Worm (Caenorhabditis elegans) whole organism, young adult: ENCODE results near the gene C17H12.5.
A peak's percentile ranks its signal among the peaks of the same experiment; 100 is the strongest.

ENCODE experiments used
- B0261.1 ChIP-seq: sonication (generic microtip); optimal IDR thresholded peaks from 2 replicates; lab custom pipeline; 2016; ENCODE audit warnings: mild to moderate bottlenecking, missing genetic modification characterization, moderate library complexity, missing compliant biosample characterization
- B0336.3 ChIP-seq: fragments of 200-800 bp; sonication (Bioruptor generic); IDR thresholded peaks from 2 replicates; pipeline ENCODE4 v1.3.6; 2022; ENCODE audit warnings: missing genetic modification characterization, missing compliant biosample characterization
- F10E7.11 ChIP-seq: sonication (generic microtip); optimal IDR thresholded peaks from 2 replicates; lab custom pipeline; 2017; ENCODE audit warnings: mild to moderate bottlenecking, missing genetic modification characterization, moderate library complexity, missing compliant biosample characterization
- F22D6.2 ChIP-seq: sonication (generic microtip); optimal IDR thresholded peaks from 2 replicates; lab custom pipeline; 2016; ENCODE audit warnings: mild to moderate bottlenecking, missing genetic modification characterization, missing compliant biosample characterization
- F23B12.7 ChIP-seq: sonication (generic microtip); optimal IDR thresholded peaks from 2 replicates; lab custom pipeline; 2017; ENCODE audit warnings: missing genetic modification characterization, mild to moderate bottlenecking, missing compliant biosample characterization, antibody characterized with exemption, moderate library complexity; ENCODE audit not compliant: insufficient read depth
- F33H1.4 ChIP-seq: fragments of 200-800 bp; sonication (Bioruptor generic); IDR thresholded peaks from 2 replicates; pipeline ENCODE4 v1.3.6; 2022; ENCODE audit warnings: missing genetic modification reagents, missing genetic modification characterization, missing compliant biosample characterization
- F55B11.4 ChIP-seq: sonication (generic microtip); optimal IDR thresholded peaks from 2 replicates; lab custom pipeline; 2016; ENCODE audit warnings: missing compliant biosample characterization, missing genetic modification characterization, borderline replicate concordance; ENCODE audit not compliant: insufficient read depth
- F57A8.1 ChIP-seq: fragments of 200-800 bp; sonication (Bioruptor generic); optimal IDR thresholded peaks from 2 replicates; lab custom pipeline; 2018; ENCODE audit warnings: mild to moderate bottlenecking, missing genetic modification characterization, moderate library complexity, missing compliant biosample characterization
- K11D2.4 ChIP-seq: fragments of 200-800 bp; sonication (Bioruptor generic); IDR thresholded peaks from 2 replicates; pipeline ENCODE4 v1.3.6; 2022; ENCODE audit warnings: missing genetic modification reagents, missing genetic modification characterization, missing compliant biosample characterization
- K12H6.12 ChIP-seq: fragments of 200-800 bp; sonication (Bioruptor generic); optimal IDR thresholded peaks from 2 replicates; lab custom pipeline; 2018; ENCODE audit warnings: mild to moderate bottlenecking, missing genetic modification characterization, missing compliant biosample characterization
- aptf-2 ChIP-seq: fragments of 200-800 bp; sonication (Bioruptor generic); conservative IDR thresholded peaks from 2 replicates; pipeline ENCODE4 v1.3.6; 2022; ENCODE audit warnings: missing genetic modification reagents, missing genetic modification characterization, missing compliant biosample characterization
- atf-7 ChIP-seq: sonication (generic microtip); optimal IDR thresholded peaks from 2 replicates; lab custom pipeline; 2017; ENCODE audit warnings: mild to moderate bottlenecking, missing genetic modification characterization, missing compliant biosample characterization
- attf-5 ChIP-seq: fragments of 200-800 bp; sonication (Bioruptor generic); optimal IDR thresholded peaks from 2 replicates; lab custom pipeline; 2018; ENCODE audit warnings: mild to moderate bottlenecking, missing genetic modification characterization, missing compliant biosample characterization
- cebp-2 ChIP-seq: fragments of 200-800 bp; sonication (Bioruptor generic); IDR thresholded peaks from 2 replicates; pipeline ENCODE4 v1.3.6; 2022; ENCODE audit warnings: missing genetic modification characterization, missing compliant biosample characterization
- ceh-100 ChIP-seq: fragments of 200-800 bp; sonication (Bioruptor generic); IDR thresholded peaks from 2 replicates; pipeline ENCODE4 v1.3.6; 2022; ENCODE audit warnings: missing genetic modification reagents, missing genetic modification characterization, missing compliant biosample characterization
- ceh-27 ChIP-seq: fragments of 200-800 bp; sonication (Bioruptor generic); optimal IDR thresholded peaks from 2 replicates; lab custom pipeline; 2018; ENCODE audit warnings: mild to moderate bottlenecking, missing genetic modification characterization, moderate library complexity, missing compliant biosample characterization
- ceh-40 ChIP-seq: fragments of 200-800 bp; sonication (Bioruptor generic); IDR thresholded peaks from 2 replicates; pipeline ENCODE4 v1.3.6; 2022; ENCODE audit warnings: missing genetic modification characterization, missing compliant biosample characterization
- ceh-58 ChIP-seq: fragments of 200-800 bp; sonication (Bioruptor generic); IDR thresholded peaks from 2 replicates; pipeline ENCODE4 v1.3.6; 2022; ENCODE audit warnings: missing genetic modification characterization, missing compliant biosample characterization
- ceh-91 ChIP-seq: fragments of 200-800 bp; sonication (Bioruptor generic); IDR thresholded peaks from 2 replicates; pipeline ENCODE4 v1.3.6; 2022; ENCODE audit warnings: missing genetic modification reagents, missing genetic modification characterization, missing compliant biosample characterization
- chd-7 ChIP-seq: sonication (generic microtip); optimal IDR thresholded peaks from 2 replicates; lab custom pipeline; 2016; ENCODE audit warnings: mild to moderate bottlenecking, missing genetic modification characterization, moderate library complexity, missing compliant biosample characterization
- egl-18 ChIP-seq: fragments of 200-800 bp; sonication (Bioruptor generic); IDR thresholded peaks from 2 replicates; pipeline ENCODE4 v1.3.6; 2022; ENCODE audit warnings: missing genetic modification reagents, missing genetic modification characterization, missing compliant biosample characterization
- ets-4 ChIP-seq: fragments of 200-800 bp; sonication (Bioruptor generic); optimal IDR thresholded peaks from 2 replicates; lab custom pipeline; 2018; ENCODE audit warnings: mild to moderate bottlenecking, missing genetic modification characterization, missing compliant biosample characterization
- gei-17 ChIP-seq: fragments of 200-800 bp; sonication (Bioruptor generic); optimal IDR thresholded peaks from 2 replicates; lab custom pipeline; 2018; ENCODE audit warnings: mild to moderate bottlenecking, missing genetic modification characterization, missing compliant biosample characterization
- hlh-26 ChIP-seq: fragments of 200-800 bp; sonication (Bioruptor generic); conservative IDR thresholded peaks from 2 replicates; pipeline ENCODE4 v1.3.6; 2022; ENCODE audit warnings: missing genetic modification reagents, missing genetic modification characterization, missing compliant biosample characterization
- hmg-1.2 ChIP-seq: fragments of 200-800 bp; sonication (Bioruptor generic); IDR thresholded peaks from 2 replicates; pipeline ENCODE4 v1.3.6; 2022; ENCODE audit warnings: missing genetic modification reagents, missing genetic modification characterization, missing compliant biosample characterization
- hmg-20 ChIP-seq: fragments of 200-800 bp; sonication (Bioruptor generic); IDR thresholded peaks from 2 replicates; pipeline ENCODE4 v1.3.6; 2022; ENCODE audit warnings: missing genetic modification reagents, missing genetic modification characterization, missing compliant biosample characterization
- let-607 ChIP-seq, 2 experiments: fragments of 200-800 bp in 1 of 2; sonication (Bioruptor generic) in 1 of 2; sonication (generic microtip) in 1 of 2; optimal IDR thresholded peaks; 2 replicates each; lab custom pipeline; 2016 to 2018; ENCODE audit warnings: mild to moderate bottlenecking in 2 of 2, missing compliant biosample characterization in 2 of 2, missing genetic modification characterization in 2 of 2, moderate library complexity in 2 of 2, missing genotype in 1 of 2
- lin-40 ChIP-seq: sonication (generic microtip); optimal IDR thresholded peaks from 2 replicates; lab custom pipeline; 2016; ENCODE audit warnings: missing genetic modification characterization, mild to moderate bottlenecking, missing compliant biosample characterization, missing genotype, missing genetic modification reagents
- madf-3 ChIP-seq: fragments of 200-800 bp; sonication (Bioruptor generic); IDR thresholded peaks from 2 replicates; pipeline ENCODE4 v1.3.6; 2022; ENCODE audit warnings: missing genetic modification reagents, missing genetic modification characterization, missing compliant biosample characterization
- madf-6 ChIP-seq: fragments of 200-800 bp; sonication (Bioruptor generic); IDR thresholded peaks from 2 replicates; pipeline ENCODE4 v1.3.6; 2022; ENCODE audit warnings: missing genetic modification reagents, missing genetic modification characterization, missing compliant biosample characterization
- mcd-1 ChIP-seq: fragments of 200-800 bp; sonication (Bioruptor generic); IDR thresholded peaks from 2 replicates; pipeline ENCODE4 v1.3.6; 2022; ENCODE audit warnings: missing genetic modification reagents, missing genetic modification characterization, missing compliant biosample characterization
- nhr-80 ChIP-seq: sonication (generic microtip); optimal IDR thresholded peaks from 2 replicates; lab custom pipeline; 2016; ENCODE audit warnings: missing genetic modification characterization, missing compliant biosample characterization
- pbrm-1 ChIP-seq: fragments of 200-800 bp; sonication (Bioruptor generic); IDR thresholded peaks from 2 replicates; pipeline ENCODE4 v1.3.6; 2022; ENCODE audit warnings: missing genetic modification reagents, missing genetic modification characterization, missing compliant biosample characterization
- rcor-1 ChIP-seq: fragments of 200-800 bp; sonication (Bioruptor generic); IDR thresholded peaks from 2 replicates; pipeline ENCODE4 v1.3.6; 2022; ENCODE audit warnings: missing genetic modification reagents, missing genetic modification characterization, missing compliant biosample characterization
- sea-2 ChIP-seq: fragments of 200-800 bp; sonication (Bioruptor generic); IDR thresholded peaks from 2 replicates; pipeline ENCODE4 v1.3.6; 2022; ENCODE audit warnings: missing genetic modification characterization, missing compliant biosample characterization
- snpc-1.1 ChIP-seq: sonication (generic microtip); optimal IDR thresholded peaks from 2 replicates; lab custom pipeline; 2017; ENCODE audit warnings: missing genetic modification characterization, mild to moderate bottlenecking, missing compliant biosample characterization, antibody characterized with exemption, moderate library complexity, missing genotype, missing genetic modification reagents; ENCODE audit not compliant: insufficient read depth
- snpc-3.4 ChIP-seq: sonication (generic microtip); optimal IDR thresholded peaks from 2 replicates; lab custom pipeline; 2017; ENCODE audit warnings: missing genetic modification characterization, mild to moderate bottlenecking, missing compliant biosample characterization, antibody characterized with exemption, moderate library complexity, missing genotype, missing genetic modification reagents
- snpc-4 ChIP-seq, 5 experiments: fragments of 150-350 bp in 1 of 5; sonication (generic microtip) in 4 of 5; optimal IDR thresholded peaks; 2 replicates each; lab custom pipeline; 2014 to 2018; ENCODE audit warnings: missing genetic modification characterization in 5 of 5, missing biosample characterization in 3 of 5, antibody characterized with exemption in 2 of 5, mild to moderate bottlenecking in 2 of 5, missing compliant biosample characterization in 2 of 5, missing genotype in 2 of 5, moderate library complexity in 2 of 5, missing genetic modification reagents in 1 of 5
- tbp1 ChIP-seq: fragments of 200-800 bp; sonication (Bioruptor generic); optimal IDR thresholded peaks from 2 replicates; lab custom pipeline; 2018; ENCODE audit warnings: mild to moderate bottlenecking, missing genetic modification characterization, missing compliant biosample characterization
- unc-130 ChIP-seq: sonication (generic microtip); optimal IDR thresholded peaks from 2 replicates; lab custom pipeline; 2016; ENCODE audit warnings: missing genetic modification reagents, missing genetic modification characterization, missing compliant biosample characterization
- zim-3 ChIP-seq: sonication (generic microtip); optimal IDR thresholded peaks from 2 replicates; lab custom pipeline; 2017; ENCODE audit warnings: mild to moderate bottlenecking, missing genetic modification characterization, moderate library complexity, missing compliant biosample characterization
- ztf-18 ChIP-seq: sonication (generic microtip); optimal IDR thresholded peaks from 2 replicates; lab custom pipeline; 2016; ENCODE audit warnings: missing genotype, mild to moderate bottlenecking, missing genetic modification characterization, missing compliant biosample characterization
- ztf-6 ChIP-seq: fragments of 200-800 bp; sonication (Bioruptor generic); IDR thresholded peaks from 2 replicates; pipeline ENCODE4 v1.3.6; 2022; ENCODE audit warnings: missing genetic modification reagents, missing genetic modification characterization, missing compliant biosample characterization

The C17H12.5 gene

DNA sequence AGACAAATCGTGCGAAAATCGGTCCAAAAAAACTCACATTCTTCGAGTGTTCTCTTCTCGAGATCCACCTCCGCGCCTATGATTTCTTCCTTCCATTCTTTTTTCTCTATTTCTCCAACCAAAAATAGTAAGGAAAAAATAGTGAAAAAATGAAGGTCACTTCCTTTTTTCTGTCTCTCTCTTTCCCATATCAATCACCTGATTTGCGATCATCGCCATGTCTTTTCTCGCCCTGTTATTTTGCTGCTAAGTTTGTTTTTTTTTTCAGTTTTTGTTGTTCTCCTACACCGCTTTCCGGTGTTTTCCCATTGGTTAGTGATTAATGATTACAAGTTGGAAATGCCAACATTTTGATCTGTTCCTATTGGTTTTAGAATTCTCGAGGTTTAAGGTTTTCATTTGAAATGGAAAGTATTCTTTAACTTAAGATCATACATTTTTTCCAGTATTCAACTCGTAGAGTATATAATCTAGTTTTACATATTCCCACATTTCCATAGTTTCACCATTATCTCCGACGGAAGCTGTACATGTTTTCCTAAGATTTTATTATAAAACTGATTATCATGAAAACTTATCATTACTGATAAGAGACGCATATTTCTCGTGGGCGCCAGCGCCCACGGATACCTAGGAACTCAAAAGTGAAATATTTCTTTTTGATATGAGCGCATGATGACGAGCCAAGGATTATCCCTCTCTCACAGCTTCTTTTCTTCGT, 24.3 kb upstream of the C17H12.5 start:
- TF ChIP-seq F55B11.4, result no peak
- TF ChIP-seq sea-2 (GFP tag; lab: Robert Waterston, UW), result no peak

- no peak for TF ChIP-seq madf-6 (GFP tag; lab: Robert Waterston, UW)
- no peak for TF ChIP-seq cebp-2 (GFP tag; lab: Robert Waterston, UW)
- no peak for TF ChIP-seq aptf-2 (GFP tag; lab: Robert Waterston, UW)
- TF ChIP-seq F23B12.7, result no peak
- no peak for TF ChIP-seq F55B11.4
- peak; percentile 20 for TF ChIP-seq gei-17 (GFP tag; lab: Kevin White, UChicago)
- peak; percentile 26 for TF ChIP-seq F22D6.2 (tag; lab: Kevin White, UChicago)
- TF ChIP-seq unc-130 (GFP tag; lab: Kevin White, UChicago), result no peak
- peak; percentile 76 for TF ChIP-seq K12H6.12 (tag; lab: Kevin White, UChicago)
- no peak for TF ChIP-seq F57A8.1 (GFP tag; lab: Kevin White, UChicago)
- TF ChIP-seq ceh-58 (GFP tag; lab: Robert Waterston, UW), result no peak
- TF ChIP-seq ceh-40 (GFP tag; lab: Robert Waterston, UW), result no peak
- no peak for TF ChIP-seq ets-4 (GFP tag; lab: Kevin White, UChicago)
- TF ChIP-seq egl-18, result no peak
- TF ChIP-seq zim-3 (tag; lab: Kevin White, UChicago), result no peak
- 0 out of 2 replicates have a peak, but pooled peaks have one; percentile 31 for TF ChIP-seq rcor-1 (GFP tag; lab: Robert Waterston, UW)
- TF ChIP-seq hmg-1.2 (GFP tag; lab: Robert Waterston, UW), result peak; percentile 77
- peak in 1 of 2 experiments; percentile 62 for TF ChIP-seq let-607 (tag; optimal IDR thresholded peaks at IDR 0.05; lab: Kevin White, UChicago)
- 0 out of 2 replicates have a peak, but pooled peaks have one; percentile 33 for TF ChIP-seq pbrm-1 (GFP tag; lab: Robert Waterston, UW)
- no peak for TF ChIP-seq madf-3
- peak; percentile 69 for TF ChIP-seq K11D2.4 (GFP tag; lab: Robert Waterston, UW)
- TF ChIP-seq snpc-3.4 (tag; lab: Kevin White, UChicago), result no peak
- peak; percentile 24 for TF ChIP-seq ztf-18 (tag; lab: Kevin White, UChicago)
- peak; percentile 80 for TF ChIP-seq attf-5
- TF ChIP-seq atf-7 (tag; lab: Kevin White, UChicago), result peak; percentile 76
- no peak for TF ChIP-seq hmg-20 (GFP tag; lab: Robert Waterston, UW)
- peak; percentile 33 for TF ChIP-seq chd-7
- no peak for TF ChIP-seq snpc-4 (GFP tag; optimal IDR thresholded peaks at IDR 0.05; lab: Kevin White, UChicago)
- peak in 2 of 4 experiments; percentile 31 to 47 for TF ChIP-seq snpc-4 (tag; optimal IDR thresholded peaks at IDR 0.05; lab: Kevin White, UChicago)
- TF ChIP-seq ztf-6 (GFP tag; lab: Robert Waterston, UW), result no peak
- peak; percentile 45 for TF ChIP-seq ceh-27
- TF ChIP-seq B0336.3 (GFP tag; lab: Robert Waterston, UW), result peak; percentile 76
- no peak for TF ChIP-seq ceh-100 (GFP tag; lab: Robert Waterston, UW)
- no peak for TF ChIP-seq snpc-1.1 (tag; lab: Kevin White, UChicago)
- peak; percentile 83 for TF ChIP-seq lin-40 (tag; lab: Kevin White, UChicago)
- peak; percentile 54 for TF ChIP-seq mcd-1 (GFP tag; lab: Robert Waterston, UW)
- TF ChIP-seq tbp1 (GFP tag; lab: Kevin White, UChicago), result peak; percentile 19
- TF ChIP-seq B0261.1 (tag; lab: Kevin White, UChicago), result no peak
- no peak for TF ChIP-seq ceh-91 (GFP tag; lab: Robert Waterston, UW)
- TF ChIP-seq F10E7.11 (tag; lab: Kevin White, UChicago), result no peak
- no peak for TF ChIP-seq F33H1.4 (GFP tag; lab: Robert Waterston, UW)
- TF ChIP-seq hlh-26 (GFP tag; lab: Robert Waterston, UW), result no peak
- peak; percentile 88 for TF ChIP-seq nhr-80
Observed at ce11 chrIV:6839091-6839522, 21.7 kb upstream of the C17H12.5 start.
